Fruit fly (Drosophila melanogaster) whole organism: ENCODE data around the gene CG12541.

Experiments used
- CG8478 ChIP-seq: fragments of >200 bp; optimal IDR thresholded peaks from 2 replicates; lab custom pipeline; 2018; ENCODE audit warnings: inconsistent platforms
- Dll ChIP-seq: fragments of >200 bp; optimal IDR thresholded peaks from 2 replicates; lab custom pipeline; 2017
- EcR ChIP-seq, 2 experiments: fragments of >200 bp; optimal IDR thresholded peaks; 2 replicates each; lab custom pipeline; 2017; ENCODE audit warnings: missing biosample characterization in 2 of 2, missing genetic modification characterization in 2 of 2, missing genetic modification reagents in 2 of 2
- pan ChIP-seq: fragments of >200 bp; optimal IDR thresholded peaks from 2 replicates; lab custom pipeline; 2017
- psq ChIP-seq: fragments of >200 bp; optimal IDR thresholded peaks from 2 replicates; lab custom pipeline; 2017

DNA sequence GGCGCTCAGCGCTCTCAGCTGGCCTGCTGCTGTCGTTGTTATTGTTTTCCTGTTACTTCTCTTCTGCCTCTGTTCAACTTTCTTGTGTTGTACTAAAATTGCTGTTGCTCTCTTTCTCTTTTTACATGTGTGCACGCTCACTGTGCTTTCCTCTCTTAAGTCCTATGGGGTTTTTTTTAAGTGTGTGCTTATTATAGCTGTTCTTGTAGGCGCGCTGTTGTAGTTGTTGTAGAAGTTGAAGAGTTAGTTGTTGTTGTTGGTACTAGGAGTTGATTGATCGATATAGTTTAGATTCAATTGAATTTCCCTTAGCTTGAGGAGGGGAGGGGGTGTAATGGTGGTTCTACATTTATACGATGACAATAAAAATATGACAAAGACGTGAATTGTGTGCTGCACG is 26.1 kb upstream of the CG12541 start:
- TF ChIP-seq psq (lab: Kevin White, UChicago) = no peak
- TF ChIP-seq pan (lab: Kevin White, UChicago) = no peak
- TF ChIP-seq CG8478 = no peak
- TF ChIP-seq EcR (GFP tag; optimal IDR thresholded peaks at IDR 0.05; lab: Kevin White, UChicago) = no peak
- no peak for TF ChIP-seq Dll (lab: Kevin White, UChicago)
